Worm (Caenorhabditis elegans) whole organism, L3 larva: ENCODE data around the gene slc-25A10.
A peak's percentile ranks its signal among the peaks of the same experiment; 100 is the strongest.

Source experiments
- lin-39 ChIP-seq: fragments of 150-350 bp; optimal IDR thresholded peaks from 2 replicates; lab custom pipeline; 2018; ENCODE audit warnings: missing biosample characterization, missing genetic modification reagents, missing genetic modification characterization
- nhr-237 ChIP-seq: fragments of 150-350 bp; optimal IDR thresholded peaks from 2 replicates; lab custom pipeline; 2014; ENCODE audit warnings: missing biosample characterization, missing genetic modification characterization
- ztf-4 ChIP-seq: fragments of 150-350 bp; optimal IDR thresholded peaks from 2 replicates; lab custom pipeline; 2014; ENCODE audit warnings: missing biosample characterization, missing genetic modification characterization

ce11 chrX:6743853-6744346, 18.4 kb upstream of the slc-25A10 start:
- TF ChIP-seq ztf-4, result peak; percentile 85
- no peak for TF ChIP-seq nhr-237 (tag; lab: Kevin White, UChicago)
- peak; percentile 17 for TF ChIP-seq lin-39 (tag; lab: Kevin White, UChicago)
